Fruit fly (Drosophila melanogaster): ENCODE measurements around the gene Saysd1.

The Saysd1 gene

DNA sequence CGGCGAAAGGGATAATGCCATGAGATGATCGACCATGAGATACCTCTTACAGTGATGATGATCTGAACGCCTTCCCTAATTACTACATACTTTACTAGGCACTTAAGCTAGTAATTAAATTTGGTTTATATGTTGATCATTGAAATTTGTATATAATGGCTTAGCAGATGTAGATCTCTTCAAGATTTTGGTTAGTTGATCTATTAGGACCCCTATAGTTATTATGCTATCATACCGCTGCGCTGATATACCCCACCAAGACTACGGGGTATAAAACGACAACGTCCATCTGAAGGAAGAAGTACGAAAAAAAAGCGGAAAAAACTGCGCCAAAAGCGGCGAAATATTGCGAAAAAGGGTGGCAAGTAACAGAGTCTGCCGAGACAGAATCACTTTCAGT, 40.7 kb downstream of the Saysd1 start (continued):
- TF ChIP-seq CG5245 (GFP tag; optimal IDR thresholded peaks at IDR 0.05) (peak; percentile 15), CoRest (tag; optimal IDR thresholded peaks at IDR 0.05) (peak; percentile 24), CG4424 (GFP tag; optimal IDR thresholded peaks at IDR 0.05) (peak; percentile 48), CG9727 (GFP tag; optimal IDR thresholded peaks at IDR 0.05) (peak; percentile 67), Xbp1 (GFP tag; optimal IDR thresholded peaks at IDR 0.05) (peak; percentile 8), CG17359 (tag; optimal IDR thresholded peaks at IDR 0.05) (peak; percentile 8), CG17361 (GFP tag; IDR thresholded peaks at IDR 0.05) (peak; percentile 61), chif (GFP tag; optimal IDR thresholded peaks at IDR 0.05) (peak in 1 of 2 experiments; percentile 42), slou (GFP tag; optimal IDR thresholded peaks at IDR 0.05) (no peak), CG14710 (tag; optimal IDR thresholded peaks at IDR 0.05) (peak; percentile 55), Dek (tag; optimal IDR thresholded peaks at IDR 0.05) (no peak), fd96Cb (tag; optimal IDR thresholded peaks at IDR 0.05) (peak; percentile 59)

DNA sequence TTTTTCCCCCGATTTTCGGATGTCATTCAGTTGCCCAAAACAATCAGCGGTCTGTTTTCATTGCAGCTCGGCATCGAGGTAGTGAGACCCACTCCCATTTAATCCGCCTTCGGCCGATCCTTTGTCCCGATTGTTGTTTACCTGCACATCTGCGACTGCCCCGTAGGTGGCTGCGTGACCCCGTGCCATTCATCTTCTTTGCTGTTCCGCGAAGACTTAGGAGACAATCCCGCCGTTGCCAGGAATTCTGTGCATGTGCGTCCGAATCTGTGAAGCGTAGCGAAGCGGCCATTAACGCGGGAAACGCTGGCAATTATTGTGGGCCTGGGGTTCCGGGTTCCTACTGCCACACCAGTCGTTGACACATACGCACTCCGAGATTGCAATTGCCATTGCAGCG, 42.0 kb downstream of the Saysd1 start:
- TF ChIP-seq CG12155 (GFP tag; optimal IDR thresholded peaks at IDR 0.05) (no peak), bowl (GFP tag; IDR thresholded peaks at IDR 0.05) (no peak), CG11695 (GFP tag; IDR thresholded peaks at IDR 0.05) (no peak), usp (GFP tag; optimal IDR thresholded peaks at IDR 0.05) (no peak), HmgZ (tag; optimal IDR thresholded peaks at IDR 0.05) (no peak), CHES-1-like (GFP tag; optimal IDR thresholded peaks at IDR 0.05) (no peak), CG14965 (GFP tag; optimal IDR thresholded peaks at IDR 0.05; ENCODE audit: borderline replicate concordance) (no peak), CG15479 (GFP tag; optimal IDR thresholded peaks at IDR 0.05) (peak; percentile 23), Antp (GFP tag; optimal IDR thresholded peaks at IDR 0.05) (no peak), rib (GFP tag; IDR thresholded peaks at IDR 0.05) (no peak), gcm (GFP tag; optimal IDR thresholded peaks at IDR 0.05) (no peak), twi (tag; optimal IDR thresholded peaks at IDR 0.05) (peak; percentile 10), scrt (GFP tag; optimal IDR thresholded peaks at IDR 0.05) (no peak), z (GFP tag; IDR thresholded peaks at IDR 0.05) (no peak), unpg (GFP tag; optimal IDR thresholded peaks at IDR 0.05) (no peak), Eip74EF (GFP tag; optimal IDR thresholded peaks at IDR 0.05) (no peak), Side (GFP tag; optimal IDR thresholded peaks at IDR 0.05) (no peak), CG7271 (tag; optimal IDR thresholded peaks at IDR 0.05) (no peak), CG16779 (GFP tag; IDR thresholded peaks at IDR 0.05) (no peak), Elba2 (GFP tag; optimal IDR thresholded peaks at IDR 0.05) (no peak), toy (GFP tag; IDR thresholded peaks at IDR 0.05) (no peak), zen (tag; optimal IDR thresholded peaks at IDR 0.05) (peak; percentile 89), Gug (GFP tag; IDR thresholded peaks at IDR 0.05) (no peak), cad (GFP tag; optimal IDR thresholded peaks at IDR 0.05) (peak; percentile 18), CG16815 (GFP tag; optimal IDR thresholded peaks at IDR 0.05) (no peak), CG10147 (GFP tag; optimal IDR thresholded peaks at IDR 0.05) (no peak), zfh1 (GFP tag; IDR thresholded peaks at IDR 0.05) (no peak), Drgx (GFP tag; IDR thresholded peaks at IDR 0.05) (no peak), sim (GFP tag; IDR thresholded peaks at IDR 0.05) (no peak), CG31224 (GFP tag; IDR thresholded peaks at IDR 0.05) (no peak), D (optimal IDR thresholded peaks at IDR 0.05) (peak; percentile 92), D (GFP tag; optimal IDR thresholded peaks at IDR 0.05) (no peak)

Data from whole organism, embryonic.